Worm (Caenorhabditis elegans) whole organism, L2 larva: ENCODE results near the gene npr-13.

Experiments used
- ZK546.5 ChIP-seq: sonication (generic microtip); optimal IDR thresholded peaks from 2 replicates; lab custom pipeline; 2017; ENCODE audit warnings: missing biosample characterization, missing genetic modification characterization
- alr-1 ChIP-seq: fragments of 150-350 bp; optimal IDR thresholded peaks from 2 replicates; lab custom pipeline; 2014; ENCODE audit warnings: missing biosample characterization, missing genetic modification characterization
- ceh-16 ChIP-seq: fragments of 150-350 bp; optimal IDR thresholded peaks from 2 replicates; lab custom pipeline; 2014; ENCODE audit warnings: missing biosample characterization, missing genetic modification characterization
- lsy-2 ChIP-seq, 2 experiments: fragments of 150-350 bp in 1 of 2; sonication (generic microtip) in 1 of 2; optimal IDR thresholded peaks; 2 replicates each; lab custom pipeline; 2014 to 2017; ENCODE audit warnings: missing biosample characterization in 2 of 2, missing genetic modification characterization in 2 of 2
- nhr-11 ChIP-seq: fragments of 150-350 bp; optimal IDR thresholded peaks from 2 replicates; lab custom pipeline; 2014; ENCODE audit warnings: missing biosample characterization, missing genetic modification characterization
- nhr-25 ChIP-seq: fragments of 150-350 bp; sonication (generic microtip); optimal IDR thresholded peaks from 3 replicates; lab custom pipeline; 2014; ENCODE audit warnings: missing biosample characterization, missing genetic modification characterization
- unc-62 ChIP-seq: fragments of 150-350 bp; optimal IDR thresholded peaks from 2 replicates; lab custom pipeline; 2014; ENCODE audit warnings: missing biosample characterization, missing genetic modification reagents, missing genetic modification characterization
- ztf-11 ChIP-seq: sonication (generic microtip); optimal IDR thresholded peaks from 2 replicates; lab custom pipeline; 2017; ENCODE audit warnings: missing biosample characterization, missing genetic modification characterization

ce11 chrV:14849628-14850027 is 8.8 kb downstream of the npr-13 start:
- TF ChIP-seq nhr-11 (no peak), unc-62 (GFP tag; lab: Kevin White, UChicago) (no peak), ZK546.5 (tag; lab: Kevin White, UChicago) (no peak), alr-1 (tag; lab: Kevin White, UChicago) (no peak), ceh-16 (no peak), nhr-25 (peak; percentile 85), ztf-11 (tag; lab: Kevin White, UChicago) (no peak), lsy-2 (tag; optimal IDR thresholded peaks at IDR 0.05; lab: Kevin White, UChicago) (peak in 1 of 2 experiments; percentile 68)
